Worm (Caenorhabditis elegans) whole organism, midembryonic: ENCODE data around the gene srz-5.

ENCODE experiments used
- T22C8.4 ChIP-seq: fragments of 200-800 bp; sonication (Bioruptor generic); IDR thresholded peaks from 2 replicates; pipeline ENCODE4 v1.3.6; 2022; ENCODE audit warnings: missing genetic modification characterization, missing compliant biosample characterization
- flt-1 ChIP-seq: fragments of 200-800 bp; sonication (Bioruptor generic); IDR thresholded peaks from 2 replicates; pipeline ENCODE4 v1.3.6; 2022; ENCODE audit warnings: missing genetic modification characterization, missing compliant biosample characterization
- klf-2 ChIP-seq: fragments of 200-800 bp; sonication (Bioruptor generic); conservative IDR thresholded peaks from 2 replicates; pipeline ENCODE4 v1.3.6; 2022; ENCODE audit warnings: missing genetic modification reagents, missing genetic modification characterization, missing compliant biosample characterization
- med-1 ChIP-seq: sonication (generic microtip); optimal IDR thresholded peaks from 2 replicates; lab custom pipeline; 2017; ENCODE audit warnings: missing genetic modification characterization, mild to moderate bottlenecking, missing compliant biosample characterization, antibody characterized with exemption, missing genetic modification reagents; ENCODE audit not compliant: insufficient read depth
- tab-1 ChIP-seq: fragments of 200-800 bp; sonication (Bioruptor generic); IDR thresholded peaks from 2 replicates; pipeline ENCODE4 v1.3.6; 2022; ENCODE audit warnings: missing genetic modification characterization, missing compliant biosample characterization
- ztf-23 ChIP-seq: fragments of 200-800 bp; sonication (Bioruptor generic); IDR thresholded peaks from 2 replicates; pipeline ENCODE4 v1.3.6; 2022; ENCODE audit warnings: missing genetic modification reagents, missing genetic modification characterization, missing compliant biosample characterization
- ztf-29 ChIP-seq: fragments of 200-800 bp; sonication (Bioruptor generic); IDR thresholded peaks from 2 replicates; pipeline ENCODE4 v1.3.6; 2022; ENCODE audit warnings: missing genetic modification reagents, missing genetic modification characterization, missing compliant biosample characterization

ce11 chrII:3512240-3512639 is 2.3 kb downstream of the srz-5 start, which contains the start of gene Y49F6B.19:
- TF ChIP-seq tab-1 (GFP tag; lab: Robert Waterston, UW), result no peak
- TF ChIP-seq med-1 (GFP tag; lab: Kevin White, UChicago), result no peak
- no peak for TF ChIP-seq ztf-29 (GFP tag; lab: Robert Waterston, UW)
- no peak for TF ChIP-seq ztf-23 (GFP tag; lab: Robert Waterston, UW)
- no peak for TF ChIP-seq flt-1
- no peak for TF ChIP-seq klf-2 (GFP tag; lab: Robert Waterston, UW)
- no peak for TF ChIP-seq T22C8.4 (GFP tag; lab: Robert Waterston, UW)
